Fruit fly (Drosophila melanogaster) whole organism: ENCODE results near the gene CG32170.

Experiments used
- Dll ChIP-seq: fragments of >200 bp; optimal IDR thresholded peaks from 2 replicates; lab custom pipeline; 2017
- pan ChIP-seq: fragments of >200 bp; optimal IDR thresholded peaks from 2 replicates; lab custom pipeline; 2017

DNA sequence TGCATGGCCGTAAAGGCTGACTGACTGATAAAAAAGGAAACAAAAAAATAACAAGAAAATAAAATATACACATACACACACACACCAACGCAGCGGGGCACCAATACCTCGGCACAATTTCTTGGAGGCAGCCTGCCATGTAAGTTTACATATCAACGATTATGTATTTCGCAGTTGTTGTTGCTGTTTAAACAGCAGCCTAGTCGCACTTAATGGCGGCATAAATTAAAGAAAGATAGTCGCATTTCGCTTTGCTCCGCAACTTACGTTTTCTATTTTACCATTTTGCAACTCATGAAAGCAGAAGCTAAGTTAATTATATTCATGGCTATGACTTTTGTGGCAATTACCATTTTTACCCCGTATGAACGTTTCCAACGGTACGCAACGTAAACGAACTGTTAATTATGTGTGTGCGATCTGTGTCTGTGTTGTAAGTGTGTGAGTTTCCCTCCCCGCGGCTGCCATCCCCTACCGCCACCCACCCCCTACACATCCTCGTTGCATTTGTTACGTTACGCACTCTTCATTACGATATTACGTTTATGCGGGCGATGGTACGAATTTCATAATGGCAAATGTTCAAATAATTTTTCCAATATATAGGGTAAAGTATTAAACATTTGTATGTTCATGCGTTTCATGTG lies 22.6 kb upstream of the CG32170 start:
- TF ChIP-seq pan (lab: Kevin White, UChicago) (no peak), Dll (lab: Kevin White, UChicago) (no peak)
